Worm (Caenorhabditis elegans) whole organism, mixed stage, embryonic: Measurements from ENCODE around the gene cyp-34A6.

ENCODE experiments used
- M03D4.4 ChIP-seq: sonication (generic microtip); optimal IDR thresholded peaks from 2 replicates; lab custom pipeline; 2017; ENCODE audit warnings: mild to moderate bottlenecking, missing genetic modification characterization, missing compliant biosample characterization
- blmp-1 ChIP-seq: fragments of 150-350 bp; optimal IDR thresholded peaks from 2 replicates; lab custom pipeline; 2014; ENCODE audit warnings: missing biosample characterization, missing genetic modification characterization
- ceh-39 ChIP-seq: fragments of 150-350 bp; optimal IDR thresholded peaks from 2 replicates; lab custom pipeline; 2014; ENCODE audit warnings: missing biosample characterization, missing genetic modification characterization
- ceh-43 ChIP-seq: fragments of 200-800 bp; sonication (Bioruptor generic); optimal IDR thresholded peaks from 2 replicates; lab custom pipeline; 2018; ENCODE audit warnings: mild to moderate bottlenecking, missing genetic modification characterization, moderate library complexity, missing compliant biosample characterization
- ceh-83 ChIP-seq: fragments of 200-800 bp; sonication (Bioruptor generic); optimal IDR thresholded peaks from 2 replicates; lab custom pipeline; 2018; ENCODE audit warnings: mild to moderate bottlenecking, missing genetic modification characterization, missing compliant biosample characterization
- cnd-1 ChIP-seq: fragments of 200-800 bp; sonication (Bioruptor generic); optimal IDR thresholded peaks from 2 replicates; lab custom pipeline; 2018; ENCODE audit warnings: mild to moderate bottlenecking, missing genetic modification characterization, missing compliant biosample characterization
- drap-1 ChIP-seq: fragments of 200-800 bp; sonication (Bioruptor generic); optimal IDR thresholded peaks from 3 replicates; lab custom pipeline; 2018; ENCODE audit warnings: mild to moderate bottlenecking, missing genetic modification characterization, missing compliant biosample characterization
- elt-1 ChIP-seq: sonication (generic microtip); optimal IDR thresholded peaks from 2 replicates; lab custom pipeline; 2017; ENCODE audit warnings: missing genetic modification characterization, mild to moderate bottlenecking, missing compliant biosample characterization, antibody characterized with exemption, moderate library complexity, borderline replicate concordance; ENCODE audit not compliant: insufficient read depth
- elt-3 ChIP-seq: fragments of 150-350 bp; optimal IDR thresholded peaks from 2 replicates; lab custom pipeline; 2014; ENCODE audit warnings: missing biosample characterization, missing genetic modification characterization
- ham-2 ChIP-seq: fragments of 200-800 bp; sonication (Bioruptor generic); optimal IDR thresholded peaks from 2 replicates; lab custom pipeline; 2018; ENCODE audit warnings: mild to moderate bottlenecking, missing genetic modification characterization, missing compliant biosample characterization
- hlh-1 ChIP-seq: fragments of 150-350 bp; optimal IDR thresholded peaks from 2 replicates; lab custom pipeline; 2014; ENCODE audit warnings: missing biosample characterization, missing genetic modification reagents, missing genetic modification characterization
- lin-13 ChIP-seq: fragments of 150-350 bp; optimal IDR thresholded peaks from 2 replicates; lab custom pipeline; 2014; ENCODE audit warnings: missing biosample characterization, missing genetic modification characterization
- lsy-2 ChIP-seq: fragments of 150-350 bp; optimal IDR thresholded peaks from 2 replicates; lab custom pipeline; 2014; ENCODE audit warnings: missing biosample characterization, missing genetic modification characterization
- mab-5 ChIP-seq: fragments of 150-350 bp; optimal IDR thresholded peaks from 2 replicates; lab custom pipeline; 2014; ENCODE audit warnings: missing biosample characterization, missing genetic modification characterization
- mep-1 ChIP-seq: fragments of 150-350 bp; optimal IDR thresholded peaks from 2 replicates; lab custom pipeline; 2017; ENCODE audit warnings: missing biosample characterization, missing genetic modification reagents, missing genetic modification characterization, inconsistent platforms
- mls-2 ChIP-seq: sonication (generic microtip); optimal IDR thresholded peaks from 2 replicates; lab custom pipeline; 2016; ENCODE audit warnings: mild to moderate bottlenecking, missing genetic modification characterization, moderate library complexity, missing compliant biosample characterization
- nhr-2 ChIP-seq: fragments of 150-350 bp; optimal IDR thresholded peaks from 2 replicates; lab custom pipeline; 2014; ENCODE audit warnings: missing biosample characterization, missing genetic modification characterization
- nhr-237 ChIP-seq: fragments of 150-350 bp; optimal IDR thresholded peaks from 2 replicates; lab custom pipeline; 2014; ENCODE audit warnings: missing biosample characterization, missing genetic modification characterization
- nhr-28 ChIP-seq: fragments of 150-350 bp; optimal IDR thresholded peaks from 2 replicates; lab custom pipeline; 2014; ENCODE audit warnings: missing biosample characterization, missing genetic modification characterization
- nhr-76 ChIP-seq: sonication (generic microtip); optimal IDR thresholded peaks from 2 replicates; lab custom pipeline; 2017; ENCODE audit warnings: missing biosample characterization, missing genetic modification characterization
- pha-4 ChIP-seq: fragments of 150-350 bp; optimal IDR thresholded peaks from 2 replicates; lab custom pipeline; 2018; ENCODE audit warnings: missing biosample characterization, missing genetic modification reagents, missing genetic modification characterization
- sem-2 ChIP-seq: fragments of 200-800 bp; sonication (Bioruptor generic); optimal IDR thresholded peaks from 2 replicates; lab custom pipeline; 2018; ENCODE audit warnings: mild to moderate bottlenecking, missing genetic modification characterization, missing compliant biosample characterization
- snpc-4 ChIP-seq: fragments of 150-350 bp; optimal IDR thresholded peaks from 2 replicates; lab custom pipeline; 2014; ENCODE audit warnings: missing biosample characterization, missing genetic modification characterization
- sptf-1 ChIP-seq: sonication (generic microtip); optimal IDR thresholded peaks from 2 replicates; lab custom pipeline; 2017; ENCODE audit warnings: mild to moderate bottlenecking, missing genetic modification characterization, moderate library complexity, missing compliant biosample characterization
- tbx-8 ChIP-seq: fragments of 200-800 bp; sonication (Bioruptor generic); optimal IDR thresholded peaks from 2 replicates; lab custom pipeline; 2018; ENCODE audit warnings: mild to moderate bottlenecking, missing genetic modification characterization, moderate library complexity, missing compliant biosample characterization
- unc-120 ChIP-seq: sonication (generic microtip); optimal IDR thresholded peaks from 2 replicates; lab custom pipeline; 2017; ENCODE audit warnings: missing genetic modification characterization, missing compliant biosample characterization; ENCODE audit not compliant: poor library complexity, severe bottlenecking
- unc-39 ChIP-seq: fragments of 150-350 bp; optimal IDR thresholded peaks from 2 replicates; lab custom pipeline; 2014; ENCODE audit warnings: missing biosample characterization, missing genetic modification characterization
- unc-62 ChIP-seq: fragments of 150-350 bp; optimal IDR thresholded peaks from 2 replicates; lab custom pipeline; 2014; ENCODE audit warnings: missing biosample characterization, missing genetic modification reagents, missing genetic modification characterization
- zip-8 ChIP-seq: fragments of 150-350 bp; optimal IDR thresholded peaks from 2 replicates; lab custom pipeline; 2014; ENCODE audit warnings: missing biosample characterization, missing genetic modification characterization
- ztf-11 ChIP-seq: fragments of 150-350 bp; optimal IDR thresholded peaks from 2 replicates; lab custom pipeline; 2014; ENCODE audit warnings: missing biosample characterization, missing genetic modification characterization

cyp-34A6 gene

DNA sequence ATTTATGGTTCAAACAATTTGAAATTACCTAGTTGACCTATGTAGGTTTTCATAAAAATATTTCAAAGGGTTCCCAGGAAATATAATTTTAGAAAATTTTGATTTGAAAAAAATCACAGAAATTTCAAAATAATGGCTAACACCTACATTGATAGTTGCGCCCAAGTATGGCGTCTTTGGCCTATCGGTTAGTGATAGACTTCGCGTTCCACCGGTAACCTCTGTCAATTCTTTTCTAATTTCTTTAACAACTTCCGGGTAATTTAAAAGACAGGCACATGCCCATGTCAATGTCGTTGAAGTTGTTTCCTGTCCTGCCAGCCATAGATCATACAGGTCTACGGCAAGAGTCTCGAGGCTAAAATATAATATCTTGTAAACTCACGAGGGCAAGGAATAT is 7.8 kb upstream of the cyp-34A6 start:
- TF ChIP-seq M03D4.4 (tag; lab: Kevin White, UChicago) (no peak), ceh-39 (tag; lab: Kevin White, UChicago) (no peak), ceh-83 (GFP tag; lab: Kevin White, UChicago) (no peak), ham-2 (GFP tag; lab: Kevin White, UChicago) (no peak), nhr-2 (tag; lab: Kevin White, UChicago) (no peak), unc-62 (GFP tag; lab: Kevin White, UChicago) (no peak), mep-1 (tag; lab: Kevin White, UChicago) (no peak), ceh-43 (GFP tag; lab: Kevin White, UChicago) (no peak), unc-120 (tag; lab: Kevin White, UChicago) (no peak), hlh-1 (tag; lab: Kevin White, UChicago) (no peak), tbx-8 (GFP tag; lab: Kevin White, UChicago) (no peak)

DNA sequence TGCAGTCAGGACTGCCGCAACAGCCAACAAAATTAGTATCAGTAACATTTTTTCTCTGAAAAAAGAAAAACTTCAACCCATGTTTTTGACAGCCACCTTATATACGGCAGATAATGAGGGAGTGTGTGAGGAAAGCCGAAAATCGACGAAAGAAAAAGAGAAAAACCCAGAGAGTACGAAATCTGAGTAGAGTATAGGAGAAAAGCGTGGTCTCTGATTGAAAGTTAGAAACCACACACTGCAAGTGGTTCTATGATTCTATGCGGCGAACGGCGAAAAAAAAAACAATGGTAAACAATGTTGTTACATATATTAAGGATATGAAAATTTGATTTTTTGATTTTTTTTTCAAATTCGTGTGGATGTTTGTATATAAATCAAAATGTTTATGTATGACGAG is 6.6 kb upstream of the cyp-34A6 start, which contains the start of gene cyp-34A8:
TSS of gene cyp-34A8 (minus strand) at position 62 of the 400 bp plus-strand sequence.
- no peak for TF ChIP-seq ham-2 (GFP tag; lab: Kevin White, UChicago)
- no peak for TF ChIP-seq ceh-83 (GFP tag; lab: Kevin White, UChicago)
- TF ChIP-seq pha-4 (tag; lab: Kevin White, UChicago) = no peak
- TF ChIP-seq lin-13 (tag; lab: Kevin White, UChicago) = no peak
- no peak for TF ChIP-seq drap-1 (GFP tag; lab: Kevin White, UChicago)
- TF ChIP-seq elt-1 (tag; lab: Kevin White, UChicago) = no peak
- TF ChIP-seq cnd-1 (tag; lab: Kevin White, UChicago) = no peak
- TF ChIP-seq nhr-76 (tag; lab: Kevin White, UChicago) = no peak
- TF ChIP-seq ceh-39 (tag; lab: Kevin White, UChicago) = no peak
- TF ChIP-seq unc-120 (tag; lab: Kevin White, UChicago) = no peak
- no peak for TF ChIP-seq lsy-2 (tag; lab: Kevin White, UChicago)
- no peak for TF ChIP-seq sptf-1

DNA sequence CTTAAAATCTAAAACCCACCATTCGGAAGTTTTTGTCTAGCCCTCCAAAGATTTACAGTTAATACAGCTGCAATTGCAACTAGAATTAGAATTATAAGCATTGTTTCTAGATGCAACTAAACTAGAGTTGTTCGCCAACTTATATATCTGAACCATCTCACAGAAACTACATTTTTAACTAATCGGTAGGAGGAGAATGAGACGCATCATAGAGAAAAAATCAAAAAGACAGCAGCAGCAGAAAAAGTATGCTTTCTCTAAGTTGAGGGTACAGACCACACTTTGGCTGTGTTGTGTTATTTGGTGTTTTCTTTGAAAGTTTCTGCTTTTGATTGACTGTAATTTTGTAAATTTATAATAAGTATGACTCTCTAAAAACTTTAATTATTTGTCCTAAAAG is 2.6 kb upstream of the cyp-34A6 start, which contains the start of gene cyp-34A7:
TSS of gene cyp-34A7 (minus strand) at position 101 of the 400 bp plus-strand sequence.
- TF ChIP-seq snpc-4 (tag; lab: Kevin White, UChicago) (no peak), drap-1 (GFP tag; lab: Kevin White, UChicago) (no peak), nhr-237 (no peak), ztf-11 (tag; lab: Kevin White, UChicago) (no peak), mab-5 (tag; lab: Kevin White, UChicago) (no peak), zip-8 (tag; lab: Kevin White, UChicago) (no peak), nhr-28 (tag; lab: Kevin White, UChicago) (no peak), unc-39 (tag; lab: Kevin White, UChicago) (no peak), blmp-1 (no peak)

DNA sequence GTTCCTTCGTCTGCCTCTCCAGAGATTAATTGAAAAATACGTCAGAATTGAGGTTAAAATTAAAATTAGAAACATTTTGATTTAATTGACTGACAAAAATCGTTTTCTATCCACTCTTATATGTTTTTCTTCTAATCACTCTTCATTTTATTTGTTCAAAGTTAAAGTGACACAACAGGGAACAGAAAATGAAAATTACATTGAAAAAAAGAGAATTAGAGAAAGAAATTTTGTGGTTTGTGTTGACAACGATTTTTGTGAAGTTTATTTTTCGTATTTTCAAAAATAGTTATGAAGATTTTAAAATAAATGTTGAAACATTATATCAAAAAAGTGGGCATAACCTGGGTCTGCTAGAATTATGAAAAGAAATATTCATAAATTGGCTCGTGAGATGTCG is 3.5 kb downstream of the cyp-34A6 start, which contains the start of gene cyp-34A5:
TSS of gene cyp-34A5 (minus strand) at position 101 of the 400 bp plus-strand sequence.
- TF ChIP-seq zip-8 (tag; lab: Kevin White, UChicago) = no peak
- no peak for TF ChIP-seq sem-2 (GFP tag; lab: Kevin White, UChicago)
- no peak for TF ChIP-seq unc-39 (tag; lab: Kevin White, UChicago)
- no peak for TF ChIP-seq nhr-237
- no peak for TF ChIP-seq nhr-2 (tag; lab: Kevin White, UChicago)
- no peak for TF ChIP-seq blmp-1
- TF ChIP-seq, all 35 proteins: peak for 0

DNA sequence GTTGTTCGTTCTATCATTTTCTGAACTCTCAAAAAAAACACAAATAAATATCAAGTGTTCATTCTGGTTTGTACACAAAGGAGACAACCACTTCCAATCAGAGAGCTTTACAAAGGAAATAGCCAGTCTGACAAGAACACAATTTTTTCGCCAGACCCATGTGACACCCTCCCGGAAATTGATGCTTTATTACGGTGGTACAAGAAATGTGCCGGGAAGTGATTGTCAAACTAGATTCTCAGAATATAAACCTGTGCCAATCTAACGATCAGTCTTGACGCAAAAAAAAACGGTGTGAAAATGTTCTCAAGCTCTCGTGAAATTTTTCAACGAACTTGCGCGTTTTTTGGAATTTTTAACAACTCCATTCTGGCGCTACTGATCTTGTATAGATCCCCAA is 7.4 kb downstream of the cyp-34A6 start, which contains the start of gene str-247:
TSS of gene str-247 (plus strand) at position 301 of the 400 bp plus-strand sequence.
- no peak for TF ChIP-seq elt-3 (tag; lab: Kevin White, UChicago)
- TF ChIP-seq lin-13 (tag; lab: Kevin White, UChicago) = no peak
- TF ChIP-seq sem-2 (GFP tag; lab: Kevin White, UChicago) = no peak
- no peak for TF ChIP-seq unc-62 (GFP tag; lab: Kevin White, UChicago)
- no peak for TF ChIP-seq nhr-2 (tag; lab: Kevin White, UChicago)

DNA sequence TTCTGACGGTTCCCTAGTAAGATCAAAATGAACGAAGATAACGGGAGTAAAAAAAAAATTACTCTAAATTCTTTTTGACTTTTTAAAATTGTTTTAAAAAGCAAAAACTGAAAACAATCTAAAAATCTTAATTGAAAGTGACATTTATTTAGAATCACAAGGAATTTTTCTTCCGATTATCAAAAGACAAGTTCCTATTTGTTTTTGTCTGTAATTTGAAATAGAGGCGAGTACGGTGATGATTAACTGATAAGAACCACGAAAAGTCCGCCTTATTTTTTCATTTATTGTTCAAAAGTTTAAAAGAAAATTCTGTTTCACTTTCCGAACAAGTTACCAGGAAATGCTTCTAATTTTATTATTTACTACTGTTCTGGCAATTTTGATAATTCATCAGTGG is 11.4 kb downstream of the cyp-34A6 start, which contains the start of gene dach-1:
TSS of gene dach-1 (plus strand) at position 301 of the 400 bp plus-strand sequence.
- no peak for TF ChIP-seq mls-2
- TF ChIP-seq pha-4 (tag; lab: Kevin White, UChicago) = no peak
- TF ChIP-seq nhr-76 (tag; lab: Kevin White, UChicago) = no peak
- no peak for TF ChIP-seq blmp-1
- no peak for TF ChIP-seq ham-2 (GFP tag; lab: Kevin White, UChicago)
- no peak for TF ChIP-seq mab-5 (tag; lab: Kevin White, UChicago)
- TF ChIP-seq ceh-83 (GFP tag; lab: Kevin White, UChicago) = no peak
